Worm (Caenorhabditis elegans): Measurements from ENCODE around the gene F07C3.3.

- no peak for TF ChIP-seq hlh-15 (tag; optimal IDR thresholded peaks at IDR 0.05)
- TF ChIP-seq pha-4 (tag; optimal IDR thresholded peaks at IDR 0.05) = no peak
- TF ChIP-seq fkh-6 (tag; optimal IDR thresholded peaks at IDR 0.05) = no peak
Measured at ce11 chrV:9202710-9203109, 29.5 kb downstream of the F07C3.3 start, which contains the start of gene asp-2.

Measured in whole organism, late embryonic.